Worm (Caenorhabditis elegans): ENCODE measurements around the gene sld-5.

sld-5 gene

ce11 chrV:20249438-20250120, 12.0 kb upstream of the sld-5 start, which contains the start of gene swsn-1 (continued):
- TF ChIP-seq fos-1 (tag; optimal IDR thresholded peaks at IDR 0.05) (no peak), dsc-1 (tag; optimal IDR thresholded peaks at IDR 0.05) (peak; percentile 29), sox-4 (tag; optimal IDR thresholded peaks at IDR 0.05) (no peak), fkh-4 (tag; optimal IDR thresholded peaks at IDR 0.05; ENCODE audit: borderline replicate concordance) (no peak), mab-9 (GFP tag; IDR thresholded peaks at IDR 0.05) (no peak), zip-4 (GFP tag; optimal IDR thresholded peaks at IDR 0.05) (no peak), ztf-11 (tag; optimal IDR thresholded peaks at IDR 0.05) (peak in 1 of 2 experiments; percentile 33), zag-1 (tag; optimal IDR thresholded peaks at IDR 0.05) (no peak), alr-1 (tag; optimal IDR thresholded peaks at IDR 0.05; ENCODE audit: borderline replicate concordance) (no peak), lsy-2 (tag; optimal IDR thresholded peaks at IDR 0.05) (peak; percentile 32 to 38), xbp-1 (tag; optimal IDR thresholded peaks at IDR 0.05) (peak; percentile 41), unc-30 (tag; optimal IDR thresholded peaks at IDR 0.05) (no peak), fkh-8 (tag; optimal IDR thresholded peaks at IDR 0.05) (peak; percentile 9), ztf-4 (tag; optimal IDR thresholded peaks at IDR 0.05) (no peak), nhr-237 (tag; optimal IDR thresholded peaks at IDR 0.05) (no peak), egl-27 (tag; optimal IDR thresholded peaks at IDR 0.05) (no peak), grh-1 (GFP tag; IDR thresholded peaks at IDR 0.05) (no peak), ceh-88 (GFP tag; IDR thresholded peaks at IDR 0.05) (no peak), sup-37 (GFP tag; optimal IDR thresholded peaks at IDR 0.05) (no peak), mdl-1 (tag; optimal IDR thresholded peaks at IDR 0.05) (peak in 1 of 2 experiments; percentile 56), lin-14 (GFP tag; optimal IDR thresholded peaks at IDR 0.05) (peak; percentile 82), fkh-10 (GFP tag; optimal IDR thresholded peaks at IDR 0.05) (no peak), lin-13 (GFP tag; optimal IDR thresholded peaks at IDR 0.05) (peak; percentile 21), nhr-19 (GFP tag; conservative IDR thresholded peaks at IDR 0.05) (peak; percentile 44), hlh-17 (GFP tag; optimal IDR thresholded peaks at IDR 0.05; ENCODE audit: borderline replicate concordance) (no peak), ama-1 (optimal IDR thresholded peaks at IDR 0.05) (no peak), nhr-84 (tag; optimal IDR thresholded peaks at IDR 0.05) (no peak)

ce11 chrV:20241243-20241862, 3.8 kb upstream of the sld-5 start:
- TF ChIP-seq ama-1 (optimal IDR thresholded peaks at IDR 0.05) (no peak), ets-5 (GFP tag; IDR thresholded peaks at IDR 0.05) (0 out of 2 replicates have a peak, but pooled peaks have one; percentile 63), nhr-84 (tag; optimal IDR thresholded peaks at IDR 0.05) (no peak), pqm-1 (tag; optimal IDR thresholded peaks at IDR 0.05) (no peak), unc-30 (tag; optimal IDR thresholded peaks at IDR 0.05) (no peak)

ce11 chrV:20235231-20235630, 2.3 kb downstream of the sld-5 start:
- no peak for TF ChIP-seq dsc-1 (tag; optimal IDR thresholded peaks at IDR 0.05)
- TF ChIP-seq isw-1 (GFP tag; IDR thresholded peaks at IDR 0.05): no peak
- no peak for TF ChIP-seq nhr-71 (tag; optimal IDR thresholded peaks at IDR 0.05)
- no peak for TF ChIP-seq nhr-47 (tag; optimal IDR thresholded peaks at IDR 0.05)
- no peak for TF ChIP-seq mef-2 (tag; optimal IDR thresholded peaks at IDR 0.05)
- no peak for TF ChIP-seq efl-3 (GFP tag; optimal IDR thresholded peaks at IDR 0.05)
- TF ChIP-seq fkh-4 (tag; optimal IDR thresholded peaks at IDR 0.05; ENCODE audit: borderline replicate concordance): no peak
- no peak for TF ChIP-seq tlp-1 (tag; optimal IDR thresholded peaks at IDR 0.05)
- no peak for TF ChIP-seq nhr-237 (tag; optimal IDR thresholded peaks at IDR 0.05)
- no peak for TF ChIP-seq zip-4 (GFP tag; optimal IDR thresholded peaks at IDR 0.05)
- no peak for TF ChIP-seq skn-1 (tag; optimal IDR thresholded peaks at IDR 0.05)
- no peak for TF ChIP-seq efl-1 (optimal IDR thresholded peaks at IDR 0.05)
- no peak for TF ChIP-seq efl-1 (GFP tag; optimal IDR thresholded peaks at IDR 0.05 in 1 of 2)
- no peak for TF ChIP-seq pqm-1 (tag; optimal IDR thresholded peaks at IDR 0.05)
- TF ChIP-seq nhr-19 (GFP tag; conservative IDR thresholded peaks at IDR 0.05): no peak
- TF ChIP-seq mab-9 (GFP tag; IDR thresholded peaks at IDR 0.05): no peak
- TF ChIP-seq rnt-1 (tag; optimal IDR thresholded peaks at IDR 0.05): no peak
- TF ChIP-seq lin-15B (tag; optimal IDR thresholded peaks at IDR 0.05): no peak
- no peak for TF ChIP-seq nhr-12 (tag; optimal IDR thresholded peaks at IDR 0.05)

Data from whole organism, L1 larva.